Fruit fly (Drosophila melanogaster) whole organism, embryonic: ENCODE data around the gene CG6283.

Source experiments
- CG11093 ChIP-seq: fragments of 200-800 bp; sonication (Bioruptor generic); IDR thresholded peaks from 3 replicates; pipeline ENCODE4 v1.3.6; 2022; ENCODE audit warnings: missing biosample characterization, missing genetic modification characterization
- CG11456 ChIP-seq: fragments of 200-800 bp; sonication (Bioruptor generic); IDR thresholded peaks from 3 replicates; pipeline ENCODE4 v1.3.6; 2022; ENCODE audit warnings: missing biosample characterization, missing genetic modification characterization
- CG12155 ChIP-seq: fragments of 200-800 bp; sonication (Bioruptor generic); optimal IDR thresholded peaks from 3 replicates; lab custom pipeline; 2016; ENCODE audit warnings: missing biosample characterization, missing genetic modification characterization
- CG12236 ChIP-seq: fragments of 200-800 bp; sonication (Bioruptor generic); optimal IDR thresholded peaks from 2 replicates; lab custom pipeline; 2016; ENCODE audit warnings: missing biosample characterization, missing genetic modification characterization
- CG13424 ChIP-seq: fragments of 200-800 bp; sonication (Bioruptor generic); optimal IDR thresholded peaks from 2 replicates; lab custom pipeline; 2019; ENCODE audit warnings: missing biosample characterization, mild to moderate bottlenecking, missing genetic modification characterization, moderate library complexity
- CG13894 ChIP-seq: fragments of 200-800 bp; sonication (Bioruptor generic); optimal IDR thresholded peaks from 3 replicates; lab custom pipeline; 2018; ENCODE audit warnings: missing biosample characterization, mild to moderate bottlenecking, missing genetic modification characterization, moderate library complexity
- CG15514 ChIP-seq: fragments of 200-800 bp; sonication (Bioruptor generic); optimal IDR thresholded peaks from 3 replicates; lab custom pipeline; 2017; ENCODE audit warnings: missing biosample characterization, missing genetic modification characterization, mild to moderate bottlenecking, moderate library complexity, missing genetic modification reagents
- CG1832 ChIP-seq: fragments of 200-800 bp; sonication (Bioruptor generic); optimal IDR thresholded peaks from 2 replicates; lab custom pipeline; 2017; ENCODE audit warnings: missing biosample characterization, mild to moderate bottlenecking, missing genetic modification characterization, inconsistent platforms
- CG2199 ChIP-seq: fragments of 200-800 bp; sonication (Bioruptor generic); IDR thresholded peaks from 3 replicates; pipeline ENCODE4 v1.3.6; 2022; ENCODE audit warnings: missing biosample characterization, missing genetic modification characterization
- CG30403 ChIP-seq: fragments of 200-800 bp; sonication (Bioruptor generic); optimal IDR thresholded peaks from 3 replicates; lab custom pipeline; 2016; ENCODE audit warnings: missing biosample characterization, missing genetic modification characterization
- CG31441 ChIP-seq: fragments of 200-800 bp; sonication (Bioruptor generic); IDR thresholded peaks from 2 replicates; pipeline ENCODE4 v1.3.6; 2022; ENCODE audit warnings: missing biosample characterization, missing genetic modification characterization
- CG32767 ChIP-seq: fragments of 200-800 bp; sonication (Bioruptor generic); IDR thresholded peaks from 2 replicates; pipeline ENCODE4 v1.3.6; 2022; ENCODE audit warnings: missing biosample characterization, missing genetic modification characterization
- CG3281 ChIP-seq: fragments of 200-800 bp; sonication (Bioruptor generic); optimal IDR thresholded peaks from 3 replicates; lab custom pipeline; 2017; ENCODE audit warnings: missing biosample characterization, mild to moderate bottlenecking, missing genetic modification characterization
- CG33557 ChIP-seq: fragments of 200-800 bp; sonication (Bioruptor generic); optimal IDR thresholded peaks from 2 replicates; lab custom pipeline; 2019; ENCODE audit warnings: missing biosample characterization, mild to moderate bottlenecking, missing genetic modification characterization, moderate library complexity
- CG6813 ChIP-seq: fragments of 200-800 bp; sonication (Bioruptor generic); optimal IDR thresholded peaks from 2 replicates; lab custom pipeline; 2017; ENCODE audit warnings: missing biosample characterization, missing genetic modification characterization, mild to moderate bottlenecking, moderate library complexity, missing genetic modification reagents
- CG6854 ChIP-seq: fragments of 200-800 bp; sonication (Bioruptor generic); optimal IDR thresholded peaks from 3 replicates; lab custom pipeline; 2017; ENCODE audit warnings: missing biosample characterization, mild to moderate bottlenecking, missing genetic modification characterization
- CG7839 ChIP-seq: fragments of 200-800 bp; sonication (Bioruptor generic); optimal IDR thresholded peaks from 3 replicates; lab custom pipeline; 2018; ENCODE audit warnings: missing biosample characterization, mild to moderate bottlenecking, missing genetic modification characterization, moderate library complexity
- CG7987 ChIP-seq: fragments of 200-800 bp; sonication (Bioruptor generic); optimal IDR thresholded peaks from 2 replicates; lab custom pipeline; 2018; ENCODE audit warnings: missing biosample characterization, mild to moderate bottlenecking, missing genetic modification characterization, moderate library complexity
- CG9437 ChIP-seq: fragments of 200-800 bp; sonication (Bioruptor generic); optimal IDR thresholded peaks from 2 replicates; lab custom pipeline; 2018; ENCODE audit warnings: missing biosample characterization, mild to moderate bottlenecking, missing genetic modification characterization
- CkIIα-i1 ChIP-seq: fragments of 200-800 bp; sonication (Bioruptor generic); IDR thresholded peaks from 2 replicates; pipeline ENCODE4 v1.3.6; 2022; ENCODE audit warnings: missing biosample characterization, missing genetic modification characterization
- CoRest ChIP-seq: fragments of 200-800 bp; sonication (Bioruptor generic); optimal IDR thresholded peaks from 3 replicates; lab custom pipeline; 2018; ENCODE audit warnings: missing biosample characterization, mild to moderate bottlenecking, missing genetic modification characterization, moderate library complexity
- Dfd ChIP-seq, 2 experiments: fragments of >200 bp; optimal IDR thresholded peaks; 2 replicates each; lab custom pipeline; 2017; ENCODE audit warnings: missing biosample characterization in 2 of 2, missing genetic modification characterization in 2 of 2
- Ets65A ChIP-seq: fragments of 200-800 bp; sonication (Bioruptor generic); peaks from one replicate; lab custom pipeline; 2016; ENCODE audit warnings: missing biosample characterization, missing genetic modification characterization
- Fer1 ChIP-seq: fragments of 200-800 bp; sonication (Bioruptor generic); optimal IDR thresholded peaks from 2 replicates; lab custom pipeline; 2017; ENCODE audit warnings: missing biosample characterization, mild to moderate bottlenecking, missing genetic modification characterization
- Fer3 ChIP-seq: fragments of 200-800 bp; sonication (Bioruptor generic); optimal IDR thresholded peaks from 2 replicates; lab custom pipeline; 2018; ENCODE audit warnings: missing biosample characterization, mild to moderate bottlenecking, missing genetic modification characterization, moderate library complexity
- Gug ChIP-seq: fragments of 200-800 bp; sonication (Bioruptor generic); IDR thresholded peaks from 4 replicates; pipeline ENCODE4 v1.3.6; 2022; ENCODE audit warnings: missing biosample characterization, missing genetic modification characterization
- H2.0 ChIP-seq: fragments of 200-800 bp; sonication (Bioruptor generic); IDR thresholded peaks from 2 replicates; pipeline ENCODE4 v1.3.6; 2022; ENCODE audit warnings: missing biosample characterization, missing genetic modification characterization
- Hey ChIP-seq: fragments of 200-800 bp; sonication (Bioruptor generic); optimal IDR thresholded peaks from 3 replicates; lab custom pipeline; 2018; ENCODE audit warnings: missing biosample characterization, mild to moderate bottlenecking, missing genetic modification characterization
- Jarid2 ChIP-seq: fragments of 200-800 bp; sonication (Bioruptor generic); optimal IDR thresholded peaks from 3 replicates; lab custom pipeline; 2017; ENCODE audit warnings: mild to moderate bottlenecking, missing biosample characterization, missing genetic modification reagents, missing genetic modification characterization
- Lpt ChIP-seq: fragments of >200 bp; optimal IDR thresholded peaks from 2 replicates; lab custom pipeline; 2018; ENCODE audit warnings: missing biosample characterization, missing genetic modification characterization
- Meics ChIP-seq: fragments of 200-800 bp; sonication (Bioruptor generic); optimal IDR thresholded peaks from 2 replicates; lab custom pipeline; 2017; ENCODE audit warnings: missing biosample characterization, mild to moderate bottlenecking, missing genetic modification characterization
- Oaz ChIP-seq: fragments of 200-800 bp; sonication (Bioruptor generic); IDR thresholded peaks from 2 replicates; pipeline ENCODE4 v1.3.6; 2022; ENCODE audit warnings: missing biosample characterization, missing genetic modification characterization
- PHDP ChIP-seq: fragments of 200-800 bp; sonication (Bioruptor generic); optimal IDR thresholded peaks from 3 replicates; lab custom pipeline; 2018; ENCODE audit warnings: missing biosample characterization, mild to moderate bottlenecking, missing genetic modification characterization, moderate library complexity
- Pdp1 ChIP-seq, 2 experiments: fragments of 200-800 bp; sonication (Bioruptor generic); optimal IDR thresholded peaks; 3 replicates each; lab custom pipeline; 2016; ENCODE audit warnings: missing biosample characterization in 2 of 2, missing genetic modification characterization in 2 of 2, mild to moderate bottlenecking in 1 of 2, moderate library complexity in 1 of 2
- Poxn ChIP-seq: fragments of 200-800 bp; sonication (Bioruptor generic); IDR thresholded peaks from 2 replicates; pipeline ENCODE4 v1.3.6; 2022; ENCODE audit warnings: missing biosample characterization, missing genetic modification characterization
- cas ChIP-seq: fragments of 200-800 bp; sonication (Bioruptor generic); IDR thresholded peaks from 2 replicates; pipeline ENCODE4 v1.3.6; 2022; ENCODE audit warnings: missing biosample characterization, missing genetic modification characterization
- cg ChIP-seq: fragments of 200-800 bp; sonication (Bioruptor generic); optimal IDR thresholded peaks from 3 replicates; lab custom pipeline; 2019; ENCODE audit warnings: missing biosample characterization, mild to moderate bottlenecking, missing genetic modification characterization, moderate library complexity
- ci ChIP-seq: fragments of 200-800 bp; sonication (Bioruptor generic); IDR thresholded peaks from 3 replicates; pipeline ENCODE4 v1.3.6; 2022; ENCODE audit warnings: missing biosample characterization, missing genetic modification characterization
- gfzf ChIP-seq: fragments of 200-800 bp; sonication (Bioruptor generic); optimal IDR thresholded peaks from 2 replicates; lab custom pipeline; 2016; ENCODE audit warnings: missing biosample characterization, mild to moderate bottlenecking, missing genetic modification characterization, moderate library complexity
- gsb-n ChIP-seq: fragments of 200-800 bp; sonication (Bioruptor generic); optimal IDR thresholded peaks from 3 replicates; lab custom pipeline; 2018; ENCODE audit warnings: missing biosample characterization, mild to moderate bottlenecking, missing genetic modification characterization
- lbe ChIP-seq: fragments of 200-800 bp; sonication (Bioruptor generic); optimal IDR thresholded peaks from 2 replicates; lab custom pipeline; 2016; ENCODE audit warnings: missing biosample characterization, mild to moderate bottlenecking, missing genetic modification characterization
- nom ChIP-seq: fragments of 200-800 bp; sonication (Bioruptor generic); optimal IDR thresholded peaks from 2 replicates; lab custom pipeline; 2017; ENCODE audit warnings: missing biosample characterization, missing genetic modification characterization, mild to moderate bottlenecking, moderate library complexity, missing genetic modification reagents
- psq ChIP-seq: fragments of 200-800 bp; sonication (Bioruptor generic); optimal IDR thresholded peaks from 2 replicates; lab custom pipeline; 2017; ENCODE audit warnings: missing biosample characterization, missing genetic modification characterization
- rib ChIP-seq: fragments of 200-800 bp; sonication (Bioruptor generic); IDR thresholded peaks from 2 replicates; pipeline ENCODE4 v1.3.6; 2022; ENCODE audit warnings: missing biosample characterization, missing genetic modification characterization
- seq ChIP-seq: fragments of 200-800 bp; sonication (Bioruptor generic); IDR thresholded peaks from 2 replicates; pipeline ENCODE4 v1.3.6; 2022; ENCODE audit warnings: missing biosample characterization, missing genetic modification characterization
- sima ChIP-seq: fragments of 200-800 bp; sonication (Bioruptor generic); optimal IDR thresholded peaks from 2 replicates; lab custom pipeline; 2016; ENCODE audit warnings: missing biosample characterization, missing genetic modification characterization
- sisA ChIP-seq: fragments of 200-800 bp; sonication (Bioruptor generic); IDR thresholded peaks from 2 replicates; pipeline ENCODE4 v1.3.6; 2022; ENCODE audit warnings: missing biosample characterization, missing genetic modification characterization
- slou ChIP-seq: fragments of 200-800 bp; sonication (Bioruptor generic); optimal IDR thresholded peaks from 3 replicates; lab custom pipeline; 2016; ENCODE audit warnings: missing biosample characterization, missing genetic modification characterization
- usp ChIP-seq: fragments of >200 bp; optimal IDR thresholded peaks from 2 replicates; lab custom pipeline; 2017; ENCODE audit warnings: missing biosample characterization, missing genetic modification characterization
- zfh1 ChIP-seq: fragments of 200-800 bp; sonication (Bioruptor generic); IDR thresholded peaks from 3 replicates; pipeline ENCODE4 v1.3.6; 2022; ENCODE audit warnings: missing biosample characterization, missing genetic modification characterization

The CG6283 gene

dm6 chr3R:26988412-26988981, 32.7 kb downstream of the CG6283 start, which contains the start of gene CG31075 (continued):
- TF ChIP-seq CG9437 (GFP tag; lab: Kevin White, UChicago) (no peak), Jarid2 (GFP tag; lab: Kevin White, UChicago) (peak; percentile 25), cas (GFP tag; lab: Robert Waterston, UW) (no peak), CG3281 (GFP tag; lab: Kevin White, UChicago) (peak; percentile 69), gfzf (no peak), PHDP (tag; lab: Kevin White, UChicago) (peak; percentile 40), CG7839 (tag; lab: Kevin White, UChicago) (peak; percentile 69), CoRest (tag; lab: Kevin White, UChicago) (peak; percentile 49), CG33557 (no peak), gsb-n (tag; lab: Kevin White, UChicago) (no peak), Ets65A (GFP tag; lab: Kevin White, UChicago) (no peak), CG11093 (0 out of 3 replicates have a peak, but pooled peaks have one; percentile 7), Fer1 (GFP tag; lab: Kevin White, UChicago) (peak; percentile 75), Dfd (GFP tag; optimal IDR thresholded peaks at IDR 0.05; lab: Kevin White, UChicago) (no peak), CG6854 (GFP tag; lab: Kevin White, UChicago) (peak; percentile 24), Poxn (GFP tag; lab: Robert Waterston, UW) (peak; percentile 62), Oaz (GFP tag; lab: Robert Waterston, UW) (peak; percentile 62), nom (GFP tag; lab: Kevin White, UChicago) (peak; percentile 87), CG2199 (GFP tag; lab: Robert Waterston, UW) (peak; percentile 46; the same call in 1 of the 3 replicates), Lpt (GFP tag; lab: Kevin White, UChicago) (no peak), rib (no peak), sisA (GFP tag; lab: Robert Waterston, UW) (no peak), CG12236 (GFP tag; lab: Kevin White, UChicago) (no peak), CG12155 (GFP tag; lab: Kevin White, UChicago) (peak; percentile 37), Pdp1 (GFP tag; optimal IDR thresholded peaks at IDR 0.05; lab: Kevin White, UChicago) (peak in 1 of 2 experiments; percentile 2), CG6813 (GFP tag; lab: Kevin White, UChicago) (peak; percentile 52), CG32767 (GFP tag; lab: Robert Waterston, UW) (peak; percentile 49; the same call in 1 of the 2 replicates), H2.0 (GFP tag; lab: Robert Waterston, UW) (peak; percentile 59; the same call in 1 of the 2 replicates), Fer3 (tag; lab: Kevin White, UChicago) (peak; percentile 81), sima (GFP tag; lab: Kevin White, UChicago) (no peak), CG13894 (tag; lab: Kevin White, UChicago) (peak; percentile 49), lbe (GFP tag; lab: Kevin White, UChicago) (peak; percentile 88), CG1832 (GFP tag; lab: Kevin White, UChicago) (no peak), CG7987 (GFP tag; lab: Kevin White, UChicago) (no peak), seq (peak; percentile 53), zfh1 (peak; percentile 11; the same call in 1 of the 3 replicates), psq (no peak), CG13424 (tag; lab: Kevin White, UChicago) (peak; percentile 15), Hey (tag; lab: Kevin White, UChicago) (no peak), CG15514 (GFP tag; lab: Kevin White, UChicago) (peak; percentile 62), Gug (GFP tag; lab: Robert Waterston, UW) (peak; percentile 28; the same call in 2 of the 4 replicates), CG11456 (GFP tag; lab: Robert Waterston, UW) (0 out of 3 replicates have a peak, but pooled peaks have one; percentile 23), CkIIα-i1 (GFP tag; lab: Robert Waterston, UW) (0 out of 2 replicates have a peak, but pooled peaks have one; percentile 4), ci (GFP tag; lab: Robert Waterston, UW) (peak; percentile 61; the same call in 2 of the 3 replicates), CG31441 (0 out of 2 replicates have a peak, but pooled peaks have one; percentile 11), usp (GFP tag; lab: Kevin White, UChicago) (no peak), CG30403 (GFP tag; lab: Kevin White, UChicago) (peak; percentile 63), slou (peak; percentile 16), cg (no peak), Meics (GFP tag; lab: Kevin White, UChicago) (peak; percentile 61)
